Fruit fly (Drosophila melanogaster): ENCODE data around the gene Deaf1.

The Deaf1 gene

DNA sequence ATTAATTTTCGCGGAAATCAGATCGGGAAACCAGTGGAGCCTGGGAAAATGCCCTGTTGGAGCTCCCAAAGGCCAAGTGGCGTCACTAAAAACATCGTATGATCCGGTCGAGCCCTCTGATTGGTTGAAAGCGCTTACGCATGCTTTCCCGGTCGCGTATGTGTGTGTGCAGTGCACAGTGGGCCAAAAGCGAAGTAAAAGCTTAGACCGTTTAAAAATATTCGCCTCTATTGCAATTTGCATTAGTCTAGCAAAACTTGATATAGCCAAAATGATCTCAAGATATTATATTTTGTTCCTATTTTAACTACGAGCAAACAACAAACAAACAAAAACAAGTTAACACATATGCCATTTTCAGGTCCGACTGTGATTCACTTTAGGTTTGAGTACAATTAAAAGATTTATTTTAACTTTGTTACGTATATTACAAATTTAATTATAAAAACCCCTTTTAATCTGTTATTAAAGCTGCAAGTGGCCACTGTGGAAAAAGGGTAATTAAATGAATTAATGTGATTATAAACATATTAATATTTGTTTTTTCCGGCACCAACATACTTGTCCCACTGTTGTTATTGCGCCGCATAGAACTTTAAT lies 23.7 kb upstream of the Deaf1 start (continued):
- TF ChIP-seq sisA (GFP tag; IDR thresholded peaks at IDR 0.05), result peak; percentile 68
- no peak for TF ChIP-seq CG16813 (GFP tag; IDR thresholded peaks at IDR 0.05; ENCODE audit: partially characterized antibody)
- TF ChIP-seq CG10366 (GFP tag; IDR thresholded peaks at IDR 0.05), result peak; percentile 37
- TF ChIP-seq Eip74EF (GFP tag; optimal IDR thresholded peaks at IDR 0.05), result peak in 1 of 2 experiments; percentile 90
- TF ChIP-seq CG7963 (GFP tag; IDR thresholded peaks at IDR 0.05; ENCODE audit: partially characterized antibody), result peak; percentile 35; the same call in 1 of the 3 replicates
- TF ChIP-seq CG1024 (GFP tag; IDR thresholded peaks at IDR 0.05), result no peak
- TF ChIP-seq klu (GFP tag; IDR thresholded peaks at IDR 0.05), result peak; percentile 56; the same call in 1 of the 2 replicates
- 0 out of 3 replicates have a peak, but pooled peaks have one; percentile 15 for TF ChIP-seq CG2889 (GFP tag; IDR thresholded peaks at IDR 0.05)
- TF ChIP-seq aop (GFP tag; IDR thresholded peaks at IDR 0.05), result no peak
- no peak for TF ChIP-seq Lpt (GFP tag; optimal IDR thresholded peaks at IDR 0.05)
- TF ChIP-seq CG12155 (GFP tag; optimal IDR thresholded peaks at IDR 0.05), result peak; percentile 66
- peak; percentile 64 for TF ChIP-seq vfl (GFP tag; optimal IDR thresholded peaks at IDR 0.05)
- peak; percentile 49 for TF ChIP-seq Fer2 (tag; optimal IDR thresholded peaks at IDR 0.05)
- peak; percentile 89 for TF ChIP-seq NFAT (GFP tag; IDR thresholded peaks at IDR 0.05)
- peak; percentile 44; the same call in 1 of the 3 replicates for TF ChIP-seq CG14860 (GFP tag; IDR thresholded peaks at IDR 0.05; ENCODE audit: partially characterized antibody)
- TF ChIP-seq fd3F (GFP tag; optimal IDR thresholded peaks at IDR 0.05), result peak; percentile 81
- peak; percentile 93 for TF ChIP-seq CG3281 (GFP tag; optimal IDR thresholded peaks at IDR 0.05)
- peak; percentile 33 for TF ChIP-seq CG17186 (GFP tag; optimal IDR thresholded peaks at IDR 0.05)
- TF ChIP-seq Hey (tag; optimal IDR thresholded peaks at IDR 0.05), result peak; percentile 70
- TF ChIP-seq CG31365 (tag; optimal IDR thresholded peaks at IDR 0.05), result no peak
- TF ChIP-seq Dip2 (GFP tag; IDR thresholded peaks at IDR 0.05), result no peak
- TF ChIP-seq lov (optimal IDR thresholded peaks at IDR 0.05), result no peak
- peak; percentile 84; the same call in 2 of the 3 replicates for TF ChIP-seq lov (GFP tag; IDR thresholded peaks at IDR 0.05)
- peak; percentile 66; the same call in 2 of the 3 replicates for TF ChIP-seq CG6175 (GFP tag; IDR thresholded peaks at IDR 0.05)
- peak; percentile 64 for TF ChIP-seq ab (GFP tag; optimal IDR thresholded peaks at IDR 0.05)
- TF ChIP-seq sr (GFP tag; IDR thresholded peaks at IDR 0.05), result peak; percentile 19; the same call in 1 of the 3 replicates
- TF ChIP-seq Myb (GFP tag; optimal IDR thresholded peaks at IDR 0.05), result peak; percentile 41
- peak; percentile 84 for TF ChIP-seq CG6854 (GFP tag; optimal IDR thresholded peaks at IDR 0.05)
- peak; percentile 67 for TF ChIP-seq jing (GFP tag; optimal IDR thresholded peaks at IDR 0.05)
- no peak for TF ChIP-seq sc (optimal IDR thresholded peaks at IDR 0.05)
- peak; percentile 63 for TF ChIP-seq sc (GFP tag; optimal IDR thresholded peaks at IDR 0.05)
- peak; percentile 78 for TF ChIP-seq Drgx (GFP tag; IDR thresholded peaks at IDR 0.05)
- peak; percentile 90 for TF ChIP-seq CG13296 (GFP tag; optimal IDR thresholded peaks at IDR 0.05)
- TF ChIP-seq CG15696 (tag; optimal IDR thresholded peaks at IDR 0.05), result peak; percentile 30
- TF ChIP-seq CG11723 (GFP tag; optimal IDR thresholded peaks at IDR 0.05), result peak; percentile 91
- TF ChIP-seq CG13624 (GFP tag; optimal IDR thresholded peaks at IDR 0.05), result peak; percentile 85
- TF ChIP-seq cwo (GFP tag; optimal IDR thresholded peaks at IDR 0.05), result peak; percentile 88
- peak; percentile 74 for TF ChIP-seq HmgZ (tag; optimal IDR thresholded peaks at IDR 0.05)
- TF ChIP-seq CG3065 (GFP tag; optimal IDR thresholded peaks at IDR 0.05), result peak; percentile 51
- TF ChIP-seq CG7786 (GFP tag; optimal IDR thresholded peaks at IDR 0.05), result peak; percentile 81
- peak; percentile 39 for TF ChIP-seq zen (tag; optimal IDR thresholded peaks at IDR 0.05)
- peak; percentile 85 for TF ChIP-seq ci (GFP tag; IDR thresholded peaks at IDR 0.05)
- peak; percentile 89 for TF ChIP-seq Nf-YA (GFP tag; IDR thresholded peaks at IDR 0.05)
- peak; percentile 57 for TF ChIP-seq twi (tag; optimal IDR thresholded peaks at IDR 0.05)
- TF ChIP-seq pb (GFP tag; optimal IDR thresholded peaks at IDR 0.05), result peak; percentile 88
- TF ChIP-seq CG7357 (GFP tag; IDR thresholded peaks at IDR 0.05), result peak; percentile 55; the same call in 1 of the 3 replicates
- peak; percentile 19 for TF ChIP-seq en (GFP tag; optimal IDR thresholded peaks at IDR 0.05)
- peak; percentile 53 for TF ChIP-seq CG2202 (tag; optimal IDR thresholded peaks at IDR 0.05)
- peak; percentile 69 for TF ChIP-seq Ada2b (GFP tag; IDR thresholded peaks at IDR 0.05)
- peak; percentile 71 for TF ChIP-seq B-H2 (GFP tag; optimal IDR thresholded peaks at IDR 0.05)

Measured in whole organism, embryonic.